Fruit fly (Drosophila melanogaster) whole organism, embryonic: ENCODE measurements around the gene Der-2.
A peak's percentile ranks its signal among the peaks of the same experiment; 100 is the strongest.

Experiments used
- Adf1 ChIP-seq: fragments of 200-800 bp; sonication (Bioruptor generic); IDR thresholded peaks from 2 replicates; pipeline ENCODE4 v1.3.6; 2022; ENCODE audit warnings: missing biosample characterization, missing genetic modification characterization
- Atf-2 ChIP-seq: fragments of 200-800 bp; sonication (Bioruptor generic); optimal IDR thresholded peaks from 2 replicates; lab custom pipeline; 2016; ENCODE audit warnings: missing biosample characterization, missing genetic modification characterization
- Atf6 ChIP-seq: fragments of 200-800 bp; sonication (Bioruptor generic); IDR thresholded peaks from 2 replicates; pipeline ENCODE4 v1.3.6; 2022; ENCODE audit warnings: missing biosample characterization, missing genetic modification characterization
- BEAF-32 ChIP-seq: fragments of 200-800 bp; sonication (Bioruptor generic); optimal IDR thresholded peaks from 3 replicates; lab custom pipeline; 2017; ENCODE audit warnings: missing biosample characterization, missing genetic modification characterization, mild to moderate bottlenecking, moderate library complexity, missing genetic modification reagents
- BtbVII ChIP-seq: fragments of 200-800 bp; sonication (Bioruptor generic); optimal IDR thresholded peaks from 3 replicates; lab custom pipeline; 2017; ENCODE audit warnings: missing biosample characterization, mild to moderate bottlenecking, missing genetic modification characterization
- CG11085 ChIP-seq: fragments of 200-800 bp; sonication (Bioruptor generic); IDR thresholded peaks from 2 replicates; pipeline ENCODE4 v1.3.6; 2022; ENCODE audit warnings: missing biosample characterization, missing genetic modification characterization
- CG11504 ChIP-seq: fragments of 200-800 bp; sonication (Bioruptor generic); optimal IDR thresholded peaks from 3 replicates; lab custom pipeline; 2019; ENCODE audit warnings: missing biosample characterization, mild to moderate bottlenecking, missing genetic modification characterization, moderate library complexity
- CG12942 ChIP-seq: fragments of 200-800 bp; sonication (Bioruptor generic); optimal IDR thresholded peaks from 3 replicates; lab custom pipeline; 2016; ENCODE audit warnings: missing biosample characterization, missing genetic modification characterization
- CG13424 ChIP-seq: fragments of 200-800 bp; sonication (Bioruptor generic); optimal IDR thresholded peaks from 2 replicates; lab custom pipeline; 2019; ENCODE audit warnings: missing biosample characterization, mild to moderate bottlenecking, missing genetic modification characterization, moderate library complexity
- CG2199 ChIP-seq: fragments of 200-800 bp; sonication (Bioruptor generic); IDR thresholded peaks from 3 replicates; pipeline ENCODE4 v1.3.6; 2022; ENCODE audit warnings: missing biosample characterization, missing genetic modification characterization
- CG3163 ChIP-seq: fragments of 200-800 bp; sonication (Bioruptor generic); optimal IDR thresholded peaks from 3 replicates; lab custom pipeline; 2016; ENCODE audit warnings: missing biosample characterization, missing genetic modification characterization
- CG32772 ChIP-seq: fragments of 200-800 bp; sonication (Bioruptor generic); IDR thresholded peaks from 2 replicates; pipeline ENCODE4 v1.3.6; 2022; ENCODE audit warnings: missing biosample characterization, missing genetic modification characterization
- CG4360 ChIP-seq: fragments of 200-800 bp; sonication (Bioruptor generic); IDR thresholded peaks from 2 replicates; pipeline ENCODE4 v1.3.6; 2022; ENCODE audit warnings: missing biosample characterization, missing genetic modification characterization
- CG5180 ChIP-seq: fragments of 200-800 bp; sonication (Bioruptor generic); optimal IDR thresholded peaks from 3 replicates; lab custom pipeline; 2017; ENCODE audit warnings: missing biosample characterization, missing genetic modification characterization, mild to moderate bottlenecking, moderate library complexity, missing genetic modification reagents
- CG6791 ChIP-seq: fragments of 200-800 bp; sonication (Bioruptor generic); IDR thresholded peaks from 3 replicates; pipeline ENCODE4 v1.3.6; 2022; ENCODE audit warnings: missing biosample characterization, missing genetic modification characterization; ENCODE audit not compliant: partially characterized antibody
- CG8089 ChIP-seq: fragments of 200-800 bp; sonication (Bioruptor generic); optimal IDR thresholded peaks from 3 replicates; lab custom pipeline; 2016; ENCODE audit warnings: missing biosample characterization, missing genetic modification characterization
- CHES-1-like ChIP-seq: fragments of 200-800 bp; sonication (Bioruptor generic); optimal IDR thresholded peaks from 2 replicates; lab custom pipeline; 2016; ENCODE audit warnings: missing biosample characterization, missing genetic modification characterization
- D19A ChIP-seq: fragments of 200-800 bp; optimal IDR thresholded peaks from 3 replicates; lab custom pipeline; 2019; ENCODE audit warnings: missing biosample characterization, mild to moderate bottlenecking, missing genetic modification characterization, moderate library complexity
- D19B ChIP-seq: fragments of 200-800 bp; sonication (Bioruptor generic); optimal IDR thresholded peaks from 2 replicates; lab custom pipeline; 2017; ENCODE audit warnings: missing biosample characterization, mild to moderate bottlenecking, missing genetic modification characterization
- Deaf1 ChIP-seq: fragments of 200-800 bp; optimal IDR thresholded peaks from 3 replicates; lab custom pipeline; 2019; ENCODE audit warnings: missing biosample characterization, mild to moderate bottlenecking, missing genetic modification characterization, moderate library complexity
- Dip2 ChIP-seq: fragments of 200-800 bp; sonication (Bioruptor generic); IDR thresholded peaks from 2 replicates; pipeline ENCODE4 v1.3.6; 2022; ENCODE audit warnings: missing biosample characterization, missing genetic modification characterization
- Jarid2 ChIP-seq: fragments of 200-800 bp; sonication (Bioruptor generic); optimal IDR thresholded peaks from 3 replicates; lab custom pipeline; 2017; ENCODE audit warnings: mild to moderate bottlenecking, missing biosample characterization, missing genetic modification reagents, missing genetic modification characterization
- Kr ChIP-seq: fragments of 200-800 bp; sonication (Bioruptor generic); optimal IDR thresholded peaks from 2 replicates; lab custom pipeline; 2017; ENCODE audit warnings: missing biosample characterization, mild to moderate bottlenecking, missing genetic modification characterization
- Neu2 ChIP-seq: fragments of 200-800 bp; sonication (Bioruptor generic); optimal IDR thresholded peaks from 3 replicates; lab custom pipeline; 2016; ENCODE audit warnings: missing biosample characterization, missing genetic modification characterization, borderline replicate concordance
- Oaz ChIP-seq: fragments of 200-800 bp; sonication (Bioruptor generic); IDR thresholded peaks from 2 replicates; pipeline ENCODE4 v1.3.6; 2022; ENCODE audit warnings: missing biosample characterization, missing genetic modification characterization
- Opbp ChIP-seq: fragments of 200-800 bp; sonication (Bioruptor generic); IDR thresholded peaks from 3 replicates; pipeline ENCODE4 v1.3.6; 2022; ENCODE audit warnings: missing biosample characterization, missing genetic modification characterization; ENCODE audit not compliant: partially characterized antibody
- Scr ChIP-seq: fragments of 200-800 bp; sonication (Bioruptor generic); IDR thresholded peaks from 2 replicates; pipeline ENCODE4 v1.3.6; 2022; ENCODE audit warnings: missing biosample characterization, missing genetic modification characterization; ENCODE audit not compliant: partially characterized antibody
- ab ChIP-seq: fragments of 200-800 bp; sonication (Bioruptor generic); optimal IDR thresholded peaks from 2 replicates; lab custom pipeline; 2016; ENCODE audit warnings: missing biosample characterization, missing genetic modification characterization
- abd-A ChIP-seq: fragments of 200-800 bp; sonication (Bioruptor generic); optimal IDR thresholded peaks from 3 replicates; lab custom pipeline; 2019; ENCODE audit warnings: missing biosample characterization, mild to moderate bottlenecking, missing genetic modification characterization, moderate library complexity
- bbx ChIP-seq: fragments of 200-800 bp; sonication (Bioruptor generic); IDR thresholded peaks from 2 replicates; pipeline ENCODE4 v1.3.6; 2022; ENCODE audit warnings: missing biosample characterization, missing genetic modification characterization; ENCODE audit not compliant: partially characterized antibody
- bowl ChIP-seq: fragments of 200-800 bp; sonication (Bioruptor generic); IDR thresholded peaks from 2 replicates; pipeline ENCODE4 v1.3.6; 2022; ENCODE audit warnings: missing biosample characterization, missing genetic modification characterization
- cas ChIP-seq: fragments of 200-800 bp; sonication (Bioruptor generic); IDR thresholded peaks from 2 replicates; pipeline ENCODE4 v1.3.6; 2022; ENCODE audit warnings: missing biosample characterization, missing genetic modification characterization
- chm ChIP-seq: fragments of 200-800 bp; sonication (Bioruptor generic); IDR thresholded peaks from 2 replicates; pipeline ENCODE4 v1.3.6; 2022; ENCODE audit warnings: missing biosample characterization, missing genetic modification characterization
- gsb ChIP-seq: fragments of 200-800 bp; sonication (Bioruptor generic); IDR thresholded peaks from 2 replicates; pipeline ENCODE4 v1.3.6; 2022; ENCODE audit warnings: missing biosample characterization, missing genetic modification characterization
- jumu ChIP-seq: fragments of 200-800 bp; sonication (Bioruptor generic); optimal IDR thresholded peaks from 3 replicates; lab custom pipeline; 2016; ENCODE audit warnings: missing biosample characterization, missing genetic modification characterization
- nom ChIP-seq: fragments of 200-800 bp; sonication (Bioruptor generic); optimal IDR thresholded peaks from 2 replicates; lab custom pipeline; 2017; ENCODE audit warnings: missing biosample characterization, missing genetic modification characterization, mild to moderate bottlenecking, moderate library complexity, missing genetic modification reagents
- odd ChIP-seq: fragments of 200-800 bp; sonication (Bioruptor generic); optimal IDR thresholded peaks from 2 replicates; lab custom pipeline; 2017; ENCODE audit warnings: missing biosample characterization, mild to moderate bottlenecking, missing genetic modification characterization
- otp ChIP-seq: fragments of 200-800 bp; sonication (Bioruptor generic); IDR thresholded peaks from 3 replicates; pipeline ENCODE4, ENCODE4 v1.3.6; 2022; ENCODE audit warnings: missing biosample characterization, missing genetic modification characterization
- pros ChIP-seq: fragments of 200-800 bp; sonication (Bioruptor generic); optimal IDR thresholded peaks from 3 replicates; lab custom pipeline; 2019; ENCODE audit warnings: missing biosample characterization, mild to moderate bottlenecking, missing genetic modification characterization, moderate library complexity
- ro ChIP-seq: fragments of 200-800 bp; sonication (Bioruptor generic); IDR thresholded peaks from 2 replicates; pipeline ENCODE4 v1.3.6; 2022; ENCODE audit warnings: missing biosample characterization, missing genetic modification characterization
- tll ChIP-seq, 2 experiments: fragments of 200-800 bp in 1 of 2; fragments of >200 bp in 1 of 2; sonication (Bioruptor generic) in 1 of 2; optimal IDR thresholded peaks; 2 replicates each; lab custom pipeline; 2017 to 2019; ENCODE audit warnings: missing biosample characterization in 2 of 2, missing genetic modification characterization in 2 of 2, mild to moderate bottlenecking in 1 of 2, moderate library complexity in 1 of 2
- trem ChIP-seq: fragments of 200-800 bp; optimal IDR thresholded peaks from 3 replicates; lab custom pipeline; 2019; ENCODE audit warnings: missing biosample characterization, mild to moderate bottlenecking, missing genetic modification characterization, moderate library complexity
- vvl ChIP-seq: fragments of 200-800 bp; sonication (Bioruptor generic); IDR thresholded peaks from 2 replicates; pipeline ENCODE4 v1.3.6; 2022; ENCODE audit warnings: missing biosample characterization, missing genetic modification characterization

Der-2 gene

dm6 chr3R:16502595-16503305 is 18.7 kb upstream of the Der-2 start, which contains the start of gene CG42342 (continued):
- TF ChIP-seq gsb (no peak), Atf6 (GFP tag; lab: Robert Waterston, UW) (no peak), Neu2 (GFP tag; lab: Kevin White, UChicago) (no peak), CG3163 (GFP tag; lab: Kevin White, UChicago) (peak; percentile 88), tll (GFP tag; optimal IDR thresholded peaks at IDR 0.05; lab: Kevin White, UChicago) (no peak), odd (GFP tag; lab: Kevin White, UChicago) (no peak), trem (no peak), pros (GFP tag; lab: Kevin White, UChicago) (peak; percentile 56), bowl (no peak), CG11504 (peak; percentile 15), Dip2 (GFP tag; lab: Robert Waterston, UW) (no peak), ro (GFP tag; lab: Robert Waterston, UW) (no peak), bbx (peak; percentile 36; the same call in 1 of the 2 replicates), Atf-2 (no peak), CG32772 (GFP tag; lab: Robert Waterston, UW) (no peak), CG12942 (GFP tag; lab: Kevin White, UChicago) (no peak), Oaz (no peak), Opbp (peak; percentile 49; the same call in 2 of the 3 replicates), CG13424 (tag; lab: Kevin White, UChicago) (no peak), cas (GFP tag; lab: Robert Waterston, UW) (no peak), Jarid2 (GFP tag; lab: Kevin White, UChicago) (peak; percentile 89), CG8089 (GFP tag; lab: Kevin White, UChicago) (no peak), BtbVII (GFP tag; lab: Kevin White, UChicago) (no peak), CG6791 (GFP tag; lab: Robert Waterston, UW) (0 out of 3 replicates have a peak, but pooled peaks have one; percentile 47), CG11085 (GFP tag; lab: Robert Waterston, UW) (no peak), otp (GFP tag; lab: Robert Waterston, UW) (0 out of 3 replicates have a peak, but pooled peaks have one; percentile 14), Deaf1 (peak; percentile 42), Kr (GFP tag; lab: Kevin White, UChicago) (peak; percentile 16), Scr (no peak), vvl (peak; percentile 65), CG5180 (GFP tag; lab: Kevin White, UChicago) (peak; percentile 99), Adf1 (GFP tag; lab: Robert Waterston, UW) (no peak), abd-A (tag; lab: Kevin White, UChicago) (peak; percentile 19), D19A (tag; lab: Kevin White, UChicago) (peak; percentile 3), CHES-1-like (GFP tag; lab: Kevin White, UChicago) (no peak), CG4360 (GFP tag; lab: Robert Waterston, UW) (0 out of 2 replicates have a peak, but pooled peaks have one; percentile 15), chm (peak; percentile 46), D19B (GFP tag; lab: Kevin White, UChicago) (no peak), BEAF-32 (GFP tag; lab: Kevin White, UChicago) (no peak), jumu (GFP tag; lab: Kevin White, UChicago) (no peak), ab (GFP tag; lab: Kevin White, UChicago) (no peak), CG2199 (GFP tag; lab: Robert Waterston, UW) (0 out of 3 replicates have a peak, but pooled peaks have one; percentile 12), nom (peak; percentile 20)
